Worm (Caenorhabditis elegans): ENCODE results near the gene rps-16.

rps-16 gene

DNA sequence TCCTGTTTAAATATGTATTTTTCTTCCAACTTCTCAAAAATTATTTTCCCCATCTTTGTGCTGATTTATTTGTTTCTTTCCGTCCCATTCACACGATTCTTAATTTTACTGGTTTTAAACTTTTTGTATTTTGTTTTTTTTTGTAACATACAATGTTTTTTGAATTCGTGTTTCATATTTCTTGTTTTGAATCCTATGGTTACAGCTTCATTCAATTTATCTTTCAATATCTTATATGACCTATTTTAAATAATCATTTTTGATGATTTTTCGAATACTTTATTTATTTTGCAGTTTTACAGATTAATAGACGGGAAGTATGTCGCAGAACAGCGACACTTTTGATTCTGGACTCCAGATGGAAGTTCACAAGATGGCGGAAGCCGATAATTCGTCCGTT is 4.5 kb upstream of the rps-16 start, which contains the start of gene hrde-2:
hrde-2 (plus strand) TSS at position 301 of the 400 bp plus-strand sequence.
- TF ChIP-seq lin-35 (GFP tag; optimal IDR thresholded peaks at IDR 0.05) (no peak), ztf-11 (tag; optimal IDR thresholded peaks at IDR 0.05) (no peak), nhr-84 (tag; optimal IDR thresholded peaks at IDR 0.05) (no peak), efl-3 (GFP tag; optimal IDR thresholded peaks at IDR 0.05) (no peak), nhr-12 (tag; optimal IDR thresholded peaks at IDR 0.05) (no peak), nhr-85 (tag) (no peak), lin-14 (GFP tag; optimal IDR thresholded peaks at IDR 0.05) (no peak), swsn-7 (tag; optimal IDR thresholded peaks at IDR 0.05) (no peak), grh-1 (GFP tag; IDR thresholded peaks at IDR 0.05) (no peak), nhr-47 (tag; optimal IDR thresholded peaks at IDR 0.05) (no peak), jun-1 (tag; optimal IDR thresholded peaks at IDR 0.05) (no peak), C16A3.4 (tag; optimal IDR thresholded peaks at IDR 0.05) (no peak), pag-3 (tag; optimal IDR thresholded peaks at IDR 0.05; ENCODE audit: borderline replicate concordance, insufficient read depth) (no peak), mab-9 (GFP tag; IDR thresholded peaks at IDR 0.05) (no peak), efl-1 (optimal IDR thresholded peaks at IDR 0.05) (no peak), efl-1 (GFP tag; optimal IDR thresholded peaks at IDR 0.05 in 1 of 2) (no peak), nhr-20 (tag; optimal IDR thresholded peaks at IDR 0.05) (no peak), hlh-4 (tag; optimal IDR thresholded peaks at IDR 0.05) (no peak), ces-1 (GFP tag; optimal IDR thresholded peaks at IDR 0.05) (no peak), irx-1 (tag; optimal IDR thresholded peaks at IDR 0.05) (no peak)

ce11 chrV:15002184-15002690 is 1.9 kb upstream of the rps-16 start, which contains the start of the genes fib-1 and mut-15:
Gene fib-1, minus strand, starts transcription at chrV:15002223.
Gene mut-15, plus strand, starts transcription at chrV:15002543.
- peak; percentile 2 for TF ChIP-seq aha-1 (tag; optimal IDR thresholded peaks at IDR 0.05)
- TF ChIP-seq grh-1 (GFP tag; IDR thresholded peaks at IDR 0.05): peak; percentile 79
- TF ChIP-seq sox-4 (tag; optimal IDR thresholded peaks at IDR 0.05): peak; percentile 87
- TF ChIP-seq efl-1 (optimal IDR thresholded peaks at IDR 0.05): peak; percentile 91 to 95
- TF ChIP-seq efl-1 (GFP tag; optimal IDR thresholded peaks at IDR 0.05 in 1 of 2): peak; percentile 84 to 98
- peak; percentile 96 for TF ChIP-seq isw-1 (GFP tag; IDR thresholded peaks at IDR 0.05)
- peak; percentile 86 for TF ChIP-seq egl-13 (tag; optimal IDR thresholded peaks at IDR 0.05)
- TF ChIP-seq hlh-4 (tag; optimal IDR thresholded peaks at IDR 0.05): no peak
- peak; percentile 90 to 92 for TF ChIP-seq lin-35 (GFP tag; optimal IDR thresholded peaks at IDR 0.05)
- TF ChIP-seq snpc-4 (tag; optimal IDR thresholded peaks at IDR 0.05): peak; percentile 85
- TF ChIP-seq efl-3 (GFP tag; optimal IDR thresholded peaks at IDR 0.05): peak; percentile 54
- TF ChIP-seq C34B4.2 (tag; optimal IDR thresholded peaks at IDR 0.05): no peak
- peak; percentile 87 for TF ChIP-seq jun-1 (tag; optimal IDR thresholded peaks at IDR 0.05)
- peak; percentile 79 for TF ChIP-seq fos-1 (tag; optimal IDR thresholded peaks at IDR 0.05)
- peak; percentile 88 for TF ChIP-seq lin-13 (GFP tag; optimal IDR thresholded peaks at IDR 0.05)
- TF ChIP-seq nhr-84 (tag; optimal IDR thresholded peaks at IDR 0.05): no peak
- TF ChIP-seq elt-2 (tag; optimal IDR thresholded peaks at IDR 0.05): peak; percentile 68
- TF ChIP-seq pax-3 (tag; optimal IDR thresholded peaks at IDR 0.05): peak; percentile 99
- TF ChIP-seq hpl-2 (GFP tag; optimal IDR thresholded peaks at IDR 0.05): peak; percentile 65
- TF ChIP-seq hlh-17 (GFP tag; optimal IDR thresholded peaks at IDR 0.05; ENCODE audit: borderline replicate concordance): no peak
- TF ChIP-seq ceh-8 (GFP tag; optimal IDR thresholded peaks at IDR 0.05): peak; percentile 82
- peak; percentile 93 for TF ChIP-seq tbx-2 (tag; optimal IDR thresholded peaks at IDR 0.05)
- TF ChIP-seq lir-3 (tag; optimal IDR thresholded peaks at IDR 0.05; ENCODE audit: poor library complexity): peak; percentile 86
- peak; percentile 95 to 98 for TF ChIP-seq lsy-2 (tag; optimal IDR thresholded peaks at IDR 0.05)
- peak; percentile 96 for TF ChIP-seq C16A3.4 (tag; optimal IDR thresholded peaks at IDR 0.05)
- TF ChIP-seq swsn-7 (tag; optimal IDR thresholded peaks at IDR 0.05): peak; percentile 95
- no peak for TF ChIP-seq tlp-1 (tag; optimal IDR thresholded peaks at IDR 0.05)
- TF ChIP-seq unc-98 (GFP tag; IDR thresholded peaks at IDR 0.05): peak; percentile 70
- peak; percentile 77 for TF ChIP-seq ceh-88 (GFP tag; IDR thresholded peaks at IDR 0.05)
- TF ChIP-seq unc-130 (tag; optimal IDR thresholded peaks at IDR 0.05): peak; percentile 90
- peak in 1 of 2 experiments; percentile 45 for TF ChIP-seq egl-27 (tag; optimal IDR thresholded peaks at IDR 0.05)
- peak; percentile 6 for TF ChIP-seq ama-1 (optimal IDR thresholded peaks at IDR 0.05)
- peak; percentile 96 for TF ChIP-seq lin-15B (tag; optimal IDR thresholded peaks at IDR 0.05)
- TF ChIP-seq nhr-77 (tag; optimal IDR thresholded peaks at IDR 0.05): peak; percentile 91
- TF ChIP-seq elt-3 (tag; optimal IDR thresholded peaks at IDR 0.05): peak in 4 of 6 experiments; percentile 45 to 85 (median 66)
- TF ChIP-seq ceh-90 (tag; optimal IDR thresholded peaks at IDR 0.05): peak; percentile 74
- peak; percentile 90 for TF ChIP-seq skn-1 (tag; optimal IDR thresholded peaks at IDR 0.05)
- TF ChIP-seq F16B12.6 (tag; optimal IDR thresholded peaks at IDR 0.05): peak; percentile 57
- peak; percentile 78 for TF ChIP-seq ceh-63 (GFP tag; optimal IDR thresholded peaks at IDR 0.05)
- peak; percentile 88 for TF ChIP-seq unc-86 (tag; optimal IDR thresholded peaks at IDR 0.05)

All from whole organism, L1 larva.